Fruit fly (Drosophila melanogaster) S2 (cell line): Measurements from ENCODE around the gene CG42264.

ENCODE experiments used
- CG8478 ChIP-seq: fragments of >200 bp; optimal IDR thresholded peaks from 2 replicates; lab custom pipeline; 2018
- CTCF ChIP-seq, 2 experiments: fragments of >200 bp; optimal IDR thresholded peaks; 2 replicates each; lab custom pipeline; 2018

DNA sequence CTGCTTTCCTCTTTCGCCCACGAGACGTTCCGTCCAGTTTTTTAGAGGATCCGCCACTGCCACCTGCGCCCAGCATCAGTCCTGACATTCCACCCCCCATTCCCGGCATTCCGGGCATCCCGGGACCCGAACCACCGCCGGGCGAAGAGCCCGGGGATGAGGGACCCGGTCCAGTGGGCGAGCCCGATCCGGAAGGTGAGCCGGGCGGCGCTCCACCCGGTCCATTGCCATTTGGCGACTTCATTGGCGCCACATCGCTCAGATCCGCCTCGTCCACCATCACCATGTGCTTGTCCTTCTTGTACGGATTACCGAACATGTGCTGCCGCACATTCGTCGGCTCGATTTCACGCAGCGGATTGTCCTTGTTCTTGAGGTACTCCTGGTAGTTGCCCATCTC, 34.8 kb downstream of the CG42264 start:
- TF ChIP-seq CTCF (optimal IDR thresholded peaks at IDR 0.05; lab: Kevin White, UChicago) (no peak), CG8478 (lab: Kevin White, UChicago) (no peak)
